Fruit fly (Drosophila melanogaster): ENCODE measurements around the gene PolrMT.

PolrMT gene

dm6 chr2L:1121942-1122710 is 14.0 kb upstream of the PolrMT start (continued):
- TF ChIP-seq abd-A (tag; optimal IDR thresholded peaks at IDR 0.05) (peak; percentile 46), CG1603 (tag; optimal IDR thresholded peaks at IDR 0.05) (peak; percentile 29), CG18764 (GFP tag; optimal IDR thresholded peaks at IDR 0.05) (no peak), CG2712 (tag; optimal IDR thresholded peaks at IDR 0.05) (peak; percentile 4), chinmo (GFP tag; IDR thresholded peaks at IDR 0.05; ENCODE audit: partially characterized antibody) (peak; percentile 87; the same call in 2 of the 4 replicates), cad (GFP tag; optimal IDR thresholded peaks at IDR 0.05) (no peak), CG17359 (tag; optimal IDR thresholded peaks at IDR 0.05) (peak; percentile 27), vfl (GFP tag; optimal IDR thresholded peaks at IDR 0.05) (no peak), Blimp-1 (GFP tag; optimal IDR thresholded peaks at IDR 0.05) (peak; percentile 16), Hr51 (GFP tag; optimal IDR thresholded peaks at IDR 0.05) (peak in 1 of 2 experiments; percentile 15), unpg (GFP tag; optimal IDR thresholded peaks at IDR 0.05) (peak; percentile 5), oc (tag; optimal IDR thresholded peaks at IDR 0.05) (peak; percentile 15), bsh (GFP tag; optimal IDR thresholded peaks at IDR 0.05) (peak in 1 of 2 experiments; percentile 22), Xrp1 (GFP tag; IDR thresholded peaks at IDR 0.05) (peak; percentile 38; the same call in 1 of the 2 replicates), D19A (tag; optimal IDR thresholded peaks at IDR 0.05) (peak; percentile 76), CG18262 (tag; optimal IDR thresholded peaks at IDR 0.05) (peak; percentile 9), CG15601 (tag; optimal IDR thresholded peaks at IDR 0.05) (peak; percentile 21), Bteb2 (GFP tag; optimal IDR thresholded peaks at IDR 0.05) (no peak)

DNA sequence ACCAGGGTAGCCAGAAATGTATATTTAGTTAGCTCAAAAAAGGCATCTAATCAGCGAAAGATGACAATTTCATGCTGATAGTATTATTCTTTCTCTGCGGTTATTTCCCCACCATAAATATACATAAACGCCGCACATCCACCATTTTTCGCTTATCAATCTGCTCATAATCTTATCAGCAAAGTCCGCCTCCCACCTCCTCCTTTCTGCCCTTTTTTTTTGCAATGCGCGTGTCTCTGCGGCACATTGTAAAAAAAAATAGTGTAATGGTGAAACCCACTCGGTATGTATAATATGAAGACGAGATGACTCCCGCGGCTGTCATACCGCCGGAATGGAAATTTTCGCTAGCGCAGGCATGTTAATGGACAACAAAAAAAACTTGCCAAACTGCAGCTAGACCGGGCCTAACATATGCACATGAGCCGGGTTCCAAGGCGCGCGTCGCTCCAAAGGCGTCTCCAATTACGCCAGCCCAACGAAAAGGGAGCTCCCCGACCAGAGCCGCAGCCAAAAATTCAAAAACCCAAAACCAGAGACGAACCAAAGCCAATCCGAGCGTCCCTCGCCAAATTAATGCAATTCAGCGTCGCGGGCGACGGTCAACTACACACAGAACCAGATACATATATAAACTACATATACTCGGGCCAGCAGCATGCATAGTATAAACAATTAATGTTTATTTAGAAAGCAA is 12.2 kb upstream of the PolrMT start:
- TF ChIP-seq tup (GFP tag; optimal IDR thresholded peaks at IDR 0.05) (no peak), Dip3 (GFP tag; optimal IDR thresholded peaks at IDR 0.05) (no peak), sug (tag; optimal IDR thresholded peaks at IDR 0.05) (peak; percentile 11), crol (GFP tag; IDR thresholded peaks at IDR 0.05) (peak; percentile 23; the same call in 1 of the 2 replicates), gem (tag; optimal IDR thresholded peaks at IDR 0.05) (no peak), CG6654 (GFP tag; optimal IDR thresholded peaks at IDR 0.05) (no peak), GATAe (GFP tag; conservative IDR thresholded peaks at IDR 0.05) (peak; percentile 95), Med (GFP tag) (peak; percentile 59), CG4282 (GFP tag; optimal IDR thresholded peaks at IDR 0.05) (no peak), Hey (tag; optimal IDR thresholded peaks at IDR 0.05) (peak; percentile 60), CG17186 (GFP tag; optimal IDR thresholded peaks at IDR 0.05) (no peak), CG15479 (GFP tag; optimal IDR thresholded peaks at IDR 0.05) (peak; percentile 15), cwo (GFP tag; optimal IDR thresholded peaks at IDR 0.05) (peak; percentile 32), sd (tag; optimal IDR thresholded peaks at IDR 0.05) (peak; percentile 9), Hr78 (GFP tag; optimal IDR thresholded peaks at IDR 0.05) (no peak), Adf1 (GFP tag; IDR thresholded peaks at IDR 0.05) (no peak), zen (tag; optimal IDR thresholded peaks at IDR 0.05) (no peak), Drgx (GFP tag; IDR thresholded peaks at IDR 0.05) (0 out of 2 replicates have a peak, but pooled peaks have one; percentile 21), amos (GFP tag; IDR thresholded peaks at IDR 0.05; ENCODE audit: partially characterized antibody) (no peak), CG6791 (GFP tag; IDR thresholded peaks at IDR 0.05; ENCODE audit: partially characterized antibody) (no peak), CG18619 (GFP tag; optimal IDR thresholded peaks at IDR 0.05) (no peak), CG34376 (GFP tag; optimal IDR thresholded peaks at IDR 0.05) (peak; percentile 23), exex (tag; optimal IDR thresholded peaks at IDR 0.05) (peak; percentile 51), CG8359 (GFP tag; optimal IDR thresholded peaks at IDR 0.05; ENCODE audit: borderline replicate concordance) (no peak), rib (GFP tag; IDR thresholded peaks at IDR 0.05) (0 out of 2 replicates have a peak, but pooled peaks have one; percentile 9), CG3838 (GFP tag; optimal IDR thresholded peaks at IDR 0.05) (no peak), grn (GFP tag; optimal IDR thresholded peaks at IDR 0.05) (peak; percentile 42), mirr (GFP tag; optimal IDR thresholded peaks at IDR 0.05) (peak; percentile 11)
